Fruit fly (Drosophila melanogaster) whole organism, embryonic: ENCODE data around the gene CG5697.

Source experiments
- Abd-B ChIP-seq: fragments of 200-800 bp; sonication (Bioruptor generic); optimal IDR thresholded peaks from 2 replicates; lab custom pipeline; 2018; ENCODE audit warnings: missing biosample characterization, mild to moderate bottlenecking, missing genetic modification characterization, moderate library complexity
- Antp ChIP-seq: fragments of 200-800 bp; sonication (Bioruptor generic); optimal IDR thresholded peaks from 3 replicates; lab custom pipeline; 2016; ENCODE audit warnings: missing biosample characterization, missing genetic modification characterization
- B-H2 ChIP-seq: fragments of 200-800 bp; sonication (Bioruptor generic); optimal IDR thresholded peaks from 2 replicates; lab custom pipeline; 2018; ENCODE audit warnings: missing biosample characterization, mild to moderate bottlenecking, missing genetic modification characterization
- CG12071 ChIP-seq: fragments of 200-800 bp; sonication (Bioruptor generic); optimal IDR thresholded peaks from 3 replicates; lab custom pipeline; 2018; ENCODE audit warnings: missing biosample characterization, mild to moderate bottlenecking, missing genetic modification characterization
- CG12104 ChIP-seq: fragments of 200-800 bp; sonication (Bioruptor generic); optimal IDR thresholded peaks from 3 replicates; lab custom pipeline; 2016; ENCODE audit warnings: missing biosample characterization, missing genetic modification characterization
- CG12659 ChIP-seq: fragments of 200-800 bp; sonication (Bioruptor generic); optimal IDR thresholded peaks from 3 replicates; lab custom pipeline; 2017; ENCODE audit warnings: mild to moderate bottlenecking, missing biosample characterization, missing genetic modification reagents, missing genetic modification characterization
- CG2116 ChIP-seq: fragments of 200-800 bp; sonication (Bioruptor generic); optimal IDR thresholded peaks from 3 replicates; lab custom pipeline; 2018; ENCODE audit warnings: missing biosample characterization, mild to moderate bottlenecking, missing genetic modification characterization
- CG2199 ChIP-seq: fragments of 200-800 bp; sonication (Bioruptor generic); IDR thresholded peaks from 3 replicates; pipeline ENCODE4 v1.3.6; 2022; ENCODE audit warnings: missing biosample characterization, missing genetic modification characterization
- CG2678 ChIP-seq: fragments of 200-800 bp; sonication (Bioruptor generic); optimal IDR thresholded peaks from 3 replicates; lab custom pipeline; 2019; ENCODE audit warnings: missing biosample characterization, mild to moderate bottlenecking, missing genetic modification characterization, moderate library complexity
- CG32532 ChIP-seq: fragments of 200-800 bp; sonication (Bioruptor generic); IDR thresholded peaks from 2 replicates; pipeline ENCODE4 v1.3.6; 2022; ENCODE audit warnings: missing biosample characterization, missing genetic modification characterization
- CG3847 ChIP-seq: fragments of 200-800 bp; sonication (Bioruptor generic); IDR thresholded peaks from 2 replicates; pipeline ENCODE4 v1.3.6; 2022; ENCODE audit warnings: missing biosample characterization, missing genetic modification characterization
- CG4282 ChIP-seq: fragments of 200-800 bp; sonication (Bioruptor generic); optimal IDR thresholded peaks from 2 replicates; lab custom pipeline; 2016; ENCODE audit warnings: missing biosample characterization, missing genetic modification characterization
- CG4424 ChIP-seq: fragments of 200-800 bp; sonication (Bioruptor generic); optimal IDR thresholded peaks from 3 replicates; lab custom pipeline; 2016; ENCODE audit warnings: missing biosample characterization, missing genetic modification characterization
- CG4820 ChIP-seq: fragments of 200-800 bp; sonication (Bioruptor generic); optimal IDR thresholded peaks from 3 replicates; lab custom pipeline; 2016; ENCODE audit warnings: missing biosample characterization, missing genetic modification characterization
- CG9437 ChIP-seq: fragments of 200-800 bp; sonication (Bioruptor generic); optimal IDR thresholded peaks from 2 replicates; lab custom pipeline; 2018; ENCODE audit warnings: missing biosample characterization, mild to moderate bottlenecking, missing genetic modification characterization
- CG9797 ChIP-seq: fragments of 200-800 bp; sonication (Bioruptor generic); optimal IDR thresholded peaks from 3 replicates; lab custom pipeline; 2018; ENCODE audit warnings: missing biosample characterization, mild to moderate bottlenecking, missing genetic modification characterization
- CrebB ChIP-seq: fragments of 200-800 bp; sonication (Bioruptor generic); optimal IDR thresholded peaks from 3 replicates; lab custom pipeline; 2018; ENCODE audit warnings: missing biosample characterization, mild to moderate bottlenecking, missing genetic modification characterization
- D19A ChIP-seq: fragments of 200-800 bp; optimal IDR thresholded peaks from 3 replicates; lab custom pipeline; 2019; ENCODE audit warnings: missing biosample characterization, mild to moderate bottlenecking, missing genetic modification characterization, moderate library complexity
- Dref ChIP-seq: fragments of 200-800 bp; sonication (Bioruptor generic); IDR thresholded peaks from 2 replicates; pipeline ENCODE4 v1.3.6; 2022; ENCODE audit warnings: missing biosample characterization, missing genetic modification characterization
- Gug ChIP-seq: fragments of 200-800 bp; sonication (Bioruptor generic); IDR thresholded peaks from 4 replicates; pipeline ENCODE4 v1.3.6; 2022; ENCODE audit warnings: missing biosample characterization, missing genetic modification characterization
- HmgD ChIP-seq: fragments of 200-800 bp; sonication (Bioruptor generic); optimal IDR thresholded peaks from 3 replicates; lab custom pipeline; 2016; ENCODE audit warnings: missing biosample characterization, missing genetic modification characterization
- MTF-1 ChIP-seq: fragments of 200-800 bp; sonication (Bioruptor generic); optimal IDR thresholded peaks from 2 replicates; lab custom pipeline; 2018; ENCODE audit warnings: missing biosample characterization, mild to moderate bottlenecking, missing genetic modification characterization, borderline replicate concordance
- Mes4 ChIP-seq: fragments of 200-800 bp; sonication (Bioruptor generic); optimal IDR thresholded peaks from 2 replicates; lab custom pipeline; 2016; ENCODE audit warnings: missing biosample characterization, missing genetic modification characterization
- Myb ChIP-seq: fragments of 200-800 bp; sonication (Bioruptor generic); optimal IDR thresholded peaks from 2 replicates; lab custom pipeline; 2016; ENCODE audit warnings: missing biosample characterization, missing genetic modification characterization
- Scr ChIP-seq: fragments of 200-800 bp; sonication (Bioruptor generic); IDR thresholded peaks from 2 replicates; pipeline ENCODE4 v1.3.6; 2022; ENCODE audit warnings: missing biosample characterization, missing genetic modification characterization; ENCODE audit not compliant: partially characterized antibody
- Sin3A ChIP-seq: fragments of >200 bp; optimal IDR thresholded peaks from 2 replicates; lab custom pipeline; 2018
- Six4 ChIP-seq: fragments of 200-800 bp; sonication (Bioruptor generic); optimal IDR thresholded peaks from 2 replicates; lab custom pipeline; 2016; ENCODE audit warnings: missing biosample characterization, missing genetic modification characterization
- Sox102F ChIP-seq: fragments of 200-800 bp; sonication (Bioruptor generic); optimal IDR thresholded peaks from 2 replicates; lab custom pipeline; 2018; ENCODE audit warnings: missing biosample characterization, mild to moderate bottlenecking, missing genetic modification characterization, moderate library complexity
- Taf1 ChIP-seq: fragments of 200-800 bp; sonication (Bioruptor generic); IDR thresholded peaks from 2 replicates; pipeline ENCODE4 v1.3.6; 2022; ENCODE audit warnings: missing biosample characterization, missing genetic modification characterization
- Usf ChIP-seq: fragments of 200-800 bp; sonication (Bioruptor generic); optimal IDR thresholded peaks from 2 replicates; lab custom pipeline; 2017; ENCODE audit warnings: missing genotype, missing biosample characterization, missing genetic modification characterization
- cad ChIP-seq: fragments of >200 bp; optimal IDR thresholded peaks from 2 replicates; lab custom pipeline; 2017; ENCODE audit warnings: missing biosample characterization, missing genetic modification characterization
- chm ChIP-seq: fragments of 200-800 bp; sonication (Bioruptor generic); IDR thresholded peaks from 2 replicates; pipeline ENCODE4 v1.3.6; 2022; ENCODE audit warnings: missing biosample characterization, missing genetic modification characterization
- crp ChIP-seq, 2 experiments: fragments of 200-800 bp; sonication (Bioruptor generic); optimal IDR thresholded peaks; 2 replicates in 1 of 2; 3 replicates in 1 of 2; lab custom pipeline; 2017; ENCODE audit warnings: missing biosample characterization in 2 of 2, missing genetic modification characterization in 2 of 2, mild to moderate bottlenecking in 1 of 2, moderate library complexity in 1 of 2
- da ChIP-seq: fragments of 200-800 bp; sonication (Bioruptor generic); optimal IDR thresholded peaks from 2 replicates; lab custom pipeline; 2016; ENCODE audit warnings: missing biosample characterization, missing genetic modification characterization
- ems ChIP-seq: fragments of 200-800 bp; sonication (Bioruptor generic); optimal IDR thresholded peaks from 3 replicates; lab custom pipeline; 2016; ENCODE audit warnings: missing biosample characterization, missing genetic modification characterization
- gro ChIP-seq: fragments of 200-800 bp; sonication (Bioruptor generic); optimal IDR thresholded peaks from 2 replicates; lab custom pipeline; 2016; ENCODE audit warnings: missing biosample characterization, missing genetic modification characterization
- gsb ChIP-seq: fragments of 200-800 bp; sonication (Bioruptor generic); IDR thresholded peaks from 2 replicates; pipeline ENCODE4 v1.3.6; 2022; ENCODE audit warnings: missing biosample characterization, missing genetic modification characterization
- hbn ChIP-seq: fragments of 200-800 bp; sonication (Bioruptor generic); IDR thresholded peaks from 2 replicates; pipeline ENCODE4 v1.3.6; 2022; ENCODE audit warnings: missing biosample characterization, missing genetic modification characterization; ENCODE audit not compliant: partially characterized antibody
- jing ChIP-seq: fragments of 200-800 bp; sonication (Bioruptor generic); optimal IDR thresholded peaks from 2 replicates; lab custom pipeline; 2018; ENCODE audit warnings: missing biosample characterization, mild to moderate bottlenecking, missing genetic modification characterization
- kay ChIP-seq: fragments of 200-800 bp; sonication (Bioruptor generic); optimal IDR thresholded peaks from 2 replicates; lab custom pipeline; 2016; ENCODE audit warnings: missing biosample characterization, missing genetic modification characterization
- lola ChIP-seq, 3 experiments: fragments of >200 bp in 2 of 3; fragments of 200-800 bp in 1 of 3; sonication (Bioruptor generic) in 1 of 3; optimal IDR thresholded peaks; 2 replicates each; lab custom pipeline; 2017 to 2019; ENCODE audit warnings: missing biosample characterization in 3 of 3, missing genetic modification characterization in 3 of 3, mild to moderate bottlenecking in 1 of 3, moderate library complexity in 1 of 3
- lov ChIP-seq, 2 experiments: fragments of 200-800 bp in 1 of 2; fragments of >200 bp in 1 of 2; sonication (Bioruptor generic) in 1 of 2; IDR thresholded peaks in 1 of 2; optimal IDR thresholded peaks in 1 of 2; 2 replicates in 1 of 2; 3 replicates in 1 of 2; pipeline versions ENCODE4 v1.3.6 to Lab custom; 2017 to 2022; ENCODE audit warnings: missing biosample characterization in 1 of 2, missing genetic modification characterization in 1 of 2
- mld ChIP-seq: fragments of 200-800 bp; sonication (Bioruptor generic); IDR thresholded peaks from 3 replicates; pipeline ENCODE4 v1.3.6; 2022; ENCODE audit warnings: missing biosample characterization, missing genetic modification characterization; ENCODE audit not compliant: partially characterized antibody
- pfk ChIP-seq: fragments of 200-800 bp; sonication (Bioruptor generic); optimal IDR thresholded peaks from 2 replicates; lab custom pipeline; 2018; ENCODE audit warnings: missing biosample characterization, mild to moderate bottlenecking, missing genetic modification characterization, moderate library complexity
- pum ChIP-seq: fragments of 200-800 bp; sonication (Bioruptor generic); optimal IDR thresholded peaks from 2 replicates; lab custom pipeline; 2016; ENCODE audit warnings: missing biosample characterization, missing genetic modification characterization
- rib ChIP-seq: fragments of 200-800 bp; sonication (Bioruptor generic); IDR thresholded peaks from 2 replicates; pipeline ENCODE4 v1.3.6; 2022; ENCODE audit warnings: missing biosample characterization, missing genetic modification characterization
- row ChIP-seq: fragments of 200-800 bp; sonication (Bioruptor generic); IDR thresholded peaks from 3 replicates; pipeline ENCODE4 v1.3.6; 2022; ENCODE audit warnings: missing biosample characterization, missing genetic modification characterization
- sima ChIP-seq: fragments of 200-800 bp; sonication (Bioruptor generic); optimal IDR thresholded peaks from 2 replicates; lab custom pipeline; 2016; ENCODE audit warnings: missing biosample characterization, missing genetic modification characterization
- sna ChIP-seq: fragments of 200-800 bp; sonication (Bioruptor generic); IDR thresholded peaks from 2 replicates; pipeline ENCODE4 v1.3.6; 2022; ENCODE audit warnings: missing biosample characterization, missing genetic modification characterization; ENCODE audit not compliant: partially characterized antibody
- tx ChIP-seq: fragments of 200-800 bp; sonication (Bioruptor generic); optimal IDR thresholded peaks from 2 replicates; lab custom pipeline; 2016; ENCODE audit warnings: missing biosample characterization, missing genetic modification characterization
- zf30C ChIP-seq: fragments of 200-800 bp; sonication (Bioruptor generic); optimal IDR thresholded peaks from 3 replicates; lab custom pipeline; 2018; ENCODE audit warnings: missing biosample characterization, mild to moderate bottlenecking, missing genetic modification characterization

CG5697 gene

dm6 chr3R:20989657-20990056 lies 26.1 kb upstream of the CG5697 start (continued):
- TF ChIP-seq Sox102F (GFP tag; lab: Kevin White, UChicago) (peak; percentile 58), hbn (no peak), kay (GFP tag; lab: Kevin White, UChicago) (peak; percentile 11), ems (no peak), CG4424 (GFP tag; lab: Kevin White, UChicago) (peak; percentile 13), B-H2 (GFP tag; lab: Kevin White, UChicago) (no peak), gsb (no peak), CG32532 (GFP tag; lab: Robert Waterston, UW) (peak; percentile 63), lola (GFP tag; optimal IDR thresholded peaks at IDR 0.05; lab: Kevin White, UChicago) (no peak), CG2116 (GFP tag; lab: Kevin White, UChicago) (peak; percentile 1), Scr (no peak), tx (GFP tag; lab: Kevin White, UChicago) (peak; percentile 58), D19A (peak; percentile 40), CG3847 (GFP tag; lab: Robert Waterston, UW) (peak; percentile 53), Sin3A (lab: Kevin White, UChicago) (no peak), cad (GFP tag; lab: Kevin White, UChicago) (no peak), sima (no peak), row (GFP tag; lab: Robert Waterston, UW) (peak; percentile 73), CG4820 (GFP tag; lab: Kevin White, UChicago) (peak; percentile 41), pfk (GFP tag; lab: Kevin White, UChicago) (no peak), mld (GFP tag; lab: Robert Waterston, UW) (no peak), rib (no peak), jing (no peak), CG9437 (GFP tag; lab: Kevin White, UChicago) (peak; percentile 84), Abd-B (peak; percentile 62), CG4282 (GFP tag; lab: Kevin White, UChicago) (no peak), zf30C (GFP tag; lab: Kevin White, UChicago) (no peak), lov (optimal IDR thresholded peaks at IDR 0.05; lab: Kevin White, UChicago) (no peak), lov (GFP tag; IDR thresholded peaks at IDR 0.05; lab: Robert Waterston, UW) (no peak), CG9797 (GFP tag; lab: Kevin White, UChicago) (no peak), Mes4 (no peak), MTF-1 (GFP tag; lab: Kevin White, UChicago) (no peak), da (GFP tag; lab: Kevin White, UChicago) (no peak), CG12659 (GFP tag; lab: Kevin White, UChicago) (peak; percentile 64), Usf (GFP tag; lab: Kevin White, UChicago) (no peak), Myb (GFP tag; lab: Kevin White, UChicago) (peak; percentile 28), HmgD (GFP tag; lab: Kevin White, UChicago) (no peak), gro (GFP tag; lab: Kevin White, UChicago) (peak; percentile 36), CG12071 (no peak), Taf1 (GFP tag; lab: Robert Waterston, UW) (peak; percentile 24; the same call in 1 of the 2 replicates), chm (0 out of 2 replicates have a peak, but pooled peaks have one; percentile 16), CG12104 (peak; percentile 18), CG2199 (GFP tag; lab: Robert Waterston, UW) (no peak), Six4 (GFP tag; lab: Kevin White, UChicago) (no peak), crp (GFP tag; optimal IDR thresholded peaks at IDR 0.05; lab: Kevin White, UChicago) (no peak), CrebB (tag; lab: Kevin White, UChicago) (no peak), Antp (GFP tag; lab: Kevin White, UChicago) (peak; percentile 60), pum (peak; percentile 34), Gug (GFP tag; lab: Robert Waterston, UW) (peak; percentile 45; the same call in 1 of the 4 replicates), CG2678 (tag; lab: Kevin White, UChicago) (peak; percentile 71), Dref (no peak), sna (no peak)
